Worm (Caenorhabditis elegans): ENCODE results near the gene C02C6.14.

DNA sequence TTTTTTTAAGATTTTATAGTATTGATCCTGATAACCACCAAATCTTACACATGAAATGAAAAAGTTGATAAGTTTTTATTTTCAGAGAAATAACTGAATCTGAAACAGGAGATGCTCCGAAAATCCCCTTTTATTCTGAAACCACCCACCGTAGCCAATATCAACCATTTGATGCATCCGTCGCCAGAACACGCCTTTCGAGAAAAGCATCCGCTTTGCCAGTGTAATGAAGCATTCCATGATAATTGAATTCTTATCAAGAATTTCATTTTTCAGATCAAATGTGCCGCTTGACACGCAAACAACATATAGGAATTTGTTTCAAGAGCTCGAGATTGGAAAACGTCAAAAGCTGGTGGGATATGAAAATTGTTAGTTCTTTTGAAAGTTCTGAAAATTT lies 32.7 kb upstream of the C02C6.14 start, which contains the start of gene tbh-1:
- TF ChIP-seq ceh-100 (GFP tag; IDR thresholded peaks at IDR 0.05) (no peak), dpl-1 (GFP tag; optimal IDR thresholded peaks at IDR 0.05) (no peak)

Data from whole organism, young adult.